Fruit fly (Drosophila melanogaster): ENCODE results near the gene CG12535.

Gene CG12535

DNA sequence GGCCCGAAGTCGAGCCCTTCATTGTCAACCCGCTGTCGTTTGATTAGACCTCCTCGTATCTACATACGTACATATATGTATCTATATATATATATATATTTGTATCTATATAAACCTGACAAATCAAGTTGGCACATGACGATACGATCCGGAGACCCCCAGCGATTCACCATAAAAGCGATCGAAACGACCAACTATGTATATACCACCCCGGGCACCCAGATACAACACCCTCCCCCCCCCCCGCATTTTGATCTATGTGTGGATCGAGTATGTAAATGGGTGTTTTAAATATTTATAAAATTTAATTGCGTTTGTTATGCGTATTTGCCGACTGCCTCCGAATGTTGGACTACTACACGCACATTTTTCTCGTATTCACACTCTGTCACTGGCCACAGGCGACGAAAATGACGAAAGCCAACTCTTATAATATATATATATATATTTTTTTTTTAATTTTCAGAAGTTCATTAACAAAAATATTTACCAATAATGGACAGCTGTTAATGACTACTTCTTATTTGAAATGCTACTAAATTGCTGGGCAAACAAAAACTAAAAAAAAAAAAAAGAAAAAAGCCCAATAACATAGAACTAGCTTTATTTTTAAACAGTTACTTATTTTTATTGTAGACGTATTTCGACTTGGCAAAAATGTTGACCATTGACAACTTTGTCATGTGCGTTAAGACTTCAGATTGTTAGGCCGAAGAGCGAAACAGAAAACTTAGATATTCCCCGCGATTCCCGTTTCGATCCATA is 34.6 kb downstream of the CG12535 start (continued):
- TF ChIP-seq CG11085 (GFP tag; IDR thresholded peaks at IDR 0.05) (peak; percentile 32; the same call in 1 of the 2 replicates), wdn (GFP tag; IDR thresholded peaks at IDR 0.05) (0 out of 2 replicates have a peak, but pooled peaks have one; percentile 30), Tbp (GFP tag; optimal IDR thresholded peaks at IDR 0.05) (no peak), Rfx (GFP tag; IDR thresholded peaks at IDR 0.05) (peak; percentile 73), CG11695 (GFP tag; IDR thresholded peaks at IDR 0.05) (peak; percentile 74), tio (GFP tag; optimal IDR thresholded peaks at IDR 0.05) (peak; percentile 53), pb (GFP tag; optimal IDR thresholded peaks at IDR 0.05) (no peak), CG11560 (tag; IDR thresholded peaks at IDR 0.05) (no peak; the same call in 2 of the 3 replicates), CG6765 (GFP tag; optimal IDR thresholded peaks at IDR 0.05) (peak; percentile 59), bab2 (GFP tag; optimal IDR thresholded peaks at IDR 0.05) (peak; percentile 20), CG3163 (GFP tag; optimal IDR thresholded peaks at IDR 0.05) (no peak), HmgZ (tag; optimal IDR thresholded peaks at IDR 0.05) (peak; percentile 16), HLH54F (GFP tag; optimal IDR thresholded peaks at IDR 0.05) (peak; percentile 12), CG14014 (GFP tag; IDR thresholded peaks at IDR 0.05) (peak; percentile 66; the same call in 1 of the 2 replicates), slou (GFP tag; optimal IDR thresholded peaks at IDR 0.05) (no peak), Ptx1 (GFP tag; IDR thresholded peaks at IDR 0.05) (peak; percentile 71), CG4707 (GFP tag; optimal IDR thresholded peaks at IDR 0.05) (no peak), Rx (GFP tag; IDR thresholded peaks at IDR 0.05) (no peak; the same call in 1 of the 2 replicates), CG13775 (GFP tag; optimal IDR thresholded peaks at IDR 0.05) (peak; percentile 59), Nf-YC (tag; optimal IDR thresholded peaks at IDR 0.05) (peak; percentile 21), sob (GFP tag; IDR thresholded peaks at IDR 0.05) (peak; percentile 73), CG1647 (GFP tag; optimal IDR thresholded peaks at IDR 0.05) (no peak), pzg (GFP tag; optimal IDR thresholded peaks at IDR 0.05) (no peak), bowl (GFP tag; IDR thresholded peaks at IDR 0.05) (no peak), da (GFP tag; optimal IDR thresholded peaks at IDR 0.05) (no peak), CG6683 (GFP tag; optimal IDR thresholded peaks at IDR 0.05) (peak; percentile 51), CTCF (GFP tag; optimal IDR thresholded peaks at IDR 0.05) (no peak), Adf1 (GFP tag; IDR thresholded peaks at IDR 0.05) (no peak), TFAM (GFP tag; optimal IDR thresholded peaks at IDR 0.05) (no peak), CG2116 (GFP tag; optimal IDR thresholded peaks at IDR 0.05) (peak; percentile 25), CG5180 (GFP tag; optimal IDR thresholded peaks at IDR 0.05) (peak; percentile 1), Fer1 (GFP tag; optimal IDR thresholded peaks at IDR 0.05) (peak; percentile 85), CHES-1-like (GFP tag; optimal IDR thresholded peaks at IDR 0.05) (no peak), org-1 (GFP tag; optimal IDR thresholded peaks at IDR 0.05) (peak; percentile 51), CG12219 (GFP tag; optimal IDR thresholded peaks at IDR 0.05) (no peak), grau (tag; optimal IDR thresholded peaks at IDR 0.05) (peak; percentile 79), so (GFP tag; IDR thresholded peaks at IDR 0.05) (no peak; the same call in 2 of the 3 replicates), lov (optimal IDR thresholded peaks at IDR 0.05) (no peak), lov (GFP tag; IDR thresholded peaks at IDR 0.05) (no peak), pan (optimal IDR thresholded peaks at IDR 0.05) (no peak), pan (GFP tag; optimal IDR thresholded peaks at IDR 0.05 in 1 of 2, IDR thresholded peaks at IDR 0.05 in 1 of 2) (peak in 1 of 2 experiments; percentile 49), odd (GFP tag; optimal IDR thresholded peaks at IDR 0.05) (peak; percentile 49), CG43689 (GFP tag; IDR thresholded peaks at IDR 0.05) (no peak), Dbx (GFP tag; IDR thresholded peaks at IDR 0.05) (peak; percentile 68; the same call in 2 of the 3 replicates), al (GFP tag; IDR thresholded peaks at IDR 0.05) (peak; percentile 68), Ets97D (GFP tag; optimal IDR thresholded peaks at IDR 0.05) (no peak), kay (GFP tag; optimal IDR thresholded peaks at IDR 0.05) (no peak), BtbVII (GFP tag; optimal IDR thresholded peaks at IDR 0.05) (peak; percentile 70), Antp (GFP tag; optimal IDR thresholded peaks at IDR 0.05) (peak; percentile 36), CG8089 (GFP tag; optimal IDR thresholded peaks at IDR 0.05) (no peak), run (tag; optimal IDR thresholded peaks at IDR 0.05) (peak; percentile 68), CkIIα-i1 (GFP tag; IDR thresholded peaks at IDR 0.05) (no peak)
